Fruit fly (Drosophila melanogaster) whole organism, embryonic: ENCODE data around the gene CG2865.

Experiments
- CG10462 ChIP-seq: fragments of 200-800 bp; sonication (Bioruptor generic); optimal IDR thresholded peaks from 2 replicates; lab custom pipeline; 2016; ENCODE audit warnings: missing biosample characterization, missing genetic modification characterization
- CG10565 ChIP-seq: fragments of 200-800 bp; sonication (Bioruptor generic); optimal IDR thresholded peaks from 3 replicates; lab custom pipeline; 2016; ENCODE audit warnings: missing biosample characterization, mild to moderate bottlenecking, missing genetic modification characterization
- CG10979 ChIP-seq: fragments of 200-800 bp; sonication (Bioruptor generic); optimal IDR thresholded peaks from 2 replicates; lab custom pipeline; 2018; ENCODE audit warnings: missing biosample characterization, mild to moderate bottlenecking, missing genetic modification characterization, moderate library complexity
- CG13123 ChIP-seq: fragments of 200-800 bp; sonication (Bioruptor generic); optimal IDR thresholded peaks from 2 replicates; lab custom pipeline; 2016; ENCODE audit warnings: missing biosample characterization, missing genetic modification characterization
- CG14965 ChIP-seq: fragments of 200-800 bp; sonication (Bioruptor generic); optimal IDR thresholded peaks from 2 replicates; lab custom pipeline; 2016; ENCODE audit warnings: missing biosample characterization, missing genetic modification characterization, borderline replicate concordance
- CG15011 ChIP-seq: fragments of 200-800 bp; sonication (Bioruptor generic); optimal IDR thresholded peaks from 3 replicates; lab custom pipeline; 2018; ENCODE audit warnings: missing biosample characterization, mild to moderate bottlenecking, missing genetic modification characterization
- CG15479 ChIP-seq: fragments of 200-800 bp; sonication (Bioruptor generic); optimal IDR thresholded peaks from 3 replicates; lab custom pipeline; 2019; ENCODE audit warnings: missing biosample characterization, mild to moderate bottlenecking, missing genetic modification characterization, moderate library complexity
- CG15514 ChIP-seq: fragments of 200-800 bp; sonication (Bioruptor generic); optimal IDR thresholded peaks from 3 replicates; lab custom pipeline; 2017; ENCODE audit warnings: missing biosample characterization, missing genetic modification characterization, mild to moderate bottlenecking, moderate library complexity, missing genetic modification reagents
- CG17568 ChIP-seq: fragments of 200-800 bp; sonication (Bioruptor generic); optimal IDR thresholded peaks from 2 replicates; lab custom pipeline; 2018; ENCODE audit warnings: missing biosample characterization, mild to moderate bottlenecking, missing genetic modification characterization, moderate library complexity
- CG17829 ChIP-seq: fragments of 200-800 bp; optimal IDR thresholded peaks from 2 replicates; lab custom pipeline; 2019; ENCODE audit warnings: missing biosample characterization, mild to moderate bottlenecking, missing genetic modification characterization, moderate library complexity
- CG1792 ChIP-seq: fragments of 200-800 bp; sonication (Bioruptor generic); optimal IDR thresholded peaks from 2 replicates; lab custom pipeline; 2016; ENCODE audit warnings: missing biosample characterization, missing genetic modification characterization
- CG2129 ChIP-seq: fragments of 200-800 bp; sonication (Bioruptor generic); IDR thresholded peaks from 2 replicates; pipeline ENCODE4 v1.3.6; 2022; ENCODE audit warnings: missing biosample characterization, missing genetic modification characterization; ENCODE audit not compliant: partially characterized antibody
- CG2199 ChIP-seq: fragments of 200-800 bp; sonication (Bioruptor generic); IDR thresholded peaks from 3 replicates; pipeline ENCODE4 v1.3.6; 2022; ENCODE audit warnings: missing biosample characterization, missing genetic modification characterization
- CG33213 ChIP-seq: fragments of 200-800 bp; sonication (Bioruptor generic); optimal IDR thresholded peaks from 3 replicates; lab custom pipeline; 2016; ENCODE audit warnings: missing biosample characterization, missing genetic modification characterization
- CG34422 ChIP-seq: fragments of 200-800 bp; sonication (Bioruptor generic); IDR thresholded peaks from 3 replicates; pipeline ENCODE4 v1.3.6; 2022; ENCODE audit warnings: missing biosample characterization, missing genetic modification characterization
- CG4424 ChIP-seq: fragments of 200-800 bp; sonication (Bioruptor generic); optimal IDR thresholded peaks from 3 replicates; lab custom pipeline; 2016; ENCODE audit warnings: missing biosample characterization, missing genetic modification characterization
- CG5953 ChIP-seq: fragments of 200-800 bp; sonication (Bioruptor generic); IDR thresholded peaks from 2 replicates; pipeline ENCODE4 v1.3.6; 2022; ENCODE audit warnings: missing biosample characterization, missing genetic modification characterization
- CG6254 ChIP-seq: fragments of 200-800 bp; sonication (Bioruptor generic); optimal IDR thresholded peaks from 3 replicates; lab custom pipeline; 2017; ENCODE audit warnings: mild to moderate bottlenecking, missing biosample characterization, missing genetic modification reagents, missing genetic modification characterization
- CG6791 ChIP-seq: fragments of 200-800 bp; sonication (Bioruptor generic); IDR thresholded peaks from 3 replicates; pipeline ENCODE4 v1.3.6; 2022; ENCODE audit warnings: missing biosample characterization, missing genetic modification characterization; ENCODE audit not compliant: partially characterized antibody
- CG8924 ChIP-seq: fragments of 200-800 bp; optimal IDR thresholded peaks from 3 replicates; lab custom pipeline; 2019; ENCODE audit warnings: missing biosample characterization, mild to moderate bottlenecking, missing genetic modification characterization, moderate library complexity
- Camta ChIP-seq: fragments of 200-800 bp; sonication (Bioruptor generic); optimal IDR thresholded peaks from 2 replicates; lab custom pipeline; 2016; ENCODE audit warnings: missing biosample characterization, missing genetic modification characterization
- Fer1 ChIP-seq: fragments of 200-800 bp; sonication (Bioruptor generic); optimal IDR thresholded peaks from 2 replicates; lab custom pipeline; 2017; ENCODE audit warnings: missing biosample characterization, mild to moderate bottlenecking, missing genetic modification characterization
- HLH3B ChIP-seq: fragments of 200-800 bp; sonication (Bioruptor generic); IDR thresholded peaks from 2 replicates; pipeline ENCODE4 v1.3.6; 2022; ENCODE audit warnings: missing biosample characterization, missing genetic modification characterization
- HLHmδ ChIP-seq: fragments of 200-800 bp; sonication (Bioruptor generic); optimal IDR thresholded peaks from 2 replicates; lab custom pipeline; 2018; ENCODE audit warnings: missing biosample characterization, mild to moderate bottlenecking, missing genetic modification characterization, moderate library complexity
- Hsf ChIP-seq: fragments of 200-800 bp; sonication (Bioruptor generic); optimal IDR thresholded peaks from 3 replicates; lab custom pipeline; 2016; ENCODE audit warnings: missing biosample characterization, missing genetic modification characterization
- MTF-1 ChIP-seq: fragments of 200-800 bp; sonication (Bioruptor generic); optimal IDR thresholded peaks from 2 replicates; lab custom pipeline; 2018; ENCODE audit warnings: missing biosample characterization, mild to moderate bottlenecking, missing genetic modification characterization, borderline replicate concordance
- NC2α ChIP-seq: fragments of 200-800 bp; sonication (Bioruptor generic); optimal IDR thresholded peaks from 2 replicates; lab custom pipeline; 2016; ENCODE audit warnings: missing biosample characterization, missing genetic modification characterization
- NC2β ChIP-seq: fragments of 200-800 bp; sonication (Bioruptor generic); optimal IDR thresholded peaks from 2 replicates; lab custom pipeline; 2016; ENCODE audit warnings: missing biosample characterization, missing genetic modification characterization
- Xrp1 ChIP-seq: fragments of 200-800 bp; sonication (Bioruptor generic); IDR thresholded peaks from 2 replicates; pipeline ENCODE4 v1.3.6; 2022; ENCODE audit warnings: missing biosample characterization, missing genetic modification characterization
- cwo ChIP-seq: fragments of 200-800 bp; sonication (Bioruptor generic); optimal IDR thresholded peaks from 3 replicates; lab custom pipeline; 2017; ENCODE audit warnings: missing biosample characterization, missing genetic modification characterization, mild to moderate bottlenecking, moderate library complexity, missing genetic modification reagents
- eyg ChIP-seq: fragments of 200-800 bp; sonication (Bioruptor generic); optimal IDR thresholded peaks from 3 replicates; lab custom pipeline; 2016; ENCODE audit warnings: missing biosample characterization, missing genetic modification characterization
- ftz-f1 ChIP-seq: fragments of 200-800 bp; sonication (Bioruptor generic); optimal IDR thresholded peaks from 2 replicates; lab custom pipeline; 2016; ENCODE audit warnings: missing biosample characterization, missing genetic modification characterization
- grau ChIP-seq: fragments of 200-800 bp; optimal IDR thresholded peaks from 3 replicates; lab custom pipeline; 2019; ENCODE audit warnings: missing biosample characterization, mild to moderate bottlenecking, missing genetic modification characterization, moderate library complexity
- hbn ChIP-seq: fragments of 200-800 bp; sonication (Bioruptor generic); IDR thresholded peaks from 2 replicates; pipeline ENCODE4 v1.3.6; 2022; ENCODE audit warnings: missing biosample characterization, missing genetic modification characterization; ENCODE audit not compliant: partially characterized antibody
- jing ChIP-seq: fragments of 200-800 bp; sonication (Bioruptor generic); optimal IDR thresholded peaks from 2 replicates; lab custom pipeline; 2018; ENCODE audit warnings: missing biosample characterization, mild to moderate bottlenecking, missing genetic modification characterization
- kni ChIP-seq: fragments of 200-800 bp; sonication (Bioruptor generic); optimal IDR thresholded peaks from 3 replicates; lab custom pipeline; 2017; ENCODE audit warnings: mild to moderate bottlenecking, missing biosample characterization, missing genetic modification reagents, missing genetic modification characterization
- lmd ChIP-seq: fragments of 200-800 bp; sonication (Bioruptor generic); IDR thresholded peaks from 2 replicates; pipeline ENCODE4 v1.3.6; 2022; ENCODE audit warnings: missing biosample characterization, missing genetic modification characterization
- odd ChIP-seq: fragments of 200-800 bp; sonication (Bioruptor generic); optimal IDR thresholded peaks from 2 replicates; lab custom pipeline; 2017; ENCODE audit warnings: missing biosample characterization, mild to moderate bottlenecking, missing genetic modification characterization
- p53 ChIP-seq: fragments of 200-800 bp; sonication (Bioruptor generic); optimal IDR thresholded peaks from 2 replicates; lab custom pipeline; 2016; ENCODE audit warnings: missing biosample characterization, missing genetic modification characterization
- pan ChIP-seq, 4 experiments: fragments of >200 bp in 3 of 4; fragments of 200-800 bp in 1 of 4; sonication (Bioruptor generic) in 1 of 4; optimal IDR thresholded peaks in 3 of 4; IDR thresholded peaks in 1 of 4; 2 replicates each; pipeline versions ENCODE4 v1.3.6 to Lab custom; 2017 to 2022; ENCODE audit warnings: missing biosample characterization in 2 of 4, missing genetic modification characterization in 2 of 4, mixed read lengths in 1 of 4
- pho ChIP-seq: fragments of 200-800 bp; sonication (Bioruptor generic); optimal IDR thresholded peaks from 2 replicates; lab custom pipeline; 2016; ENCODE audit warnings: missing biosample characterization, missing genetic modification characterization
- phol ChIP-seq: fragments of 200-800 bp; sonication (Bioruptor generic); optimal IDR thresholded peaks from 3 replicates; lab custom pipeline; 2018; ENCODE audit warnings: missing biosample characterization, mild to moderate bottlenecking, missing genetic modification characterization, moderate library complexity
- scrt ChIP-seq: fragments of 200-800 bp; sonication (Bioruptor generic); optimal IDR thresholded peaks from 2 replicates; lab custom pipeline; 2018; ENCODE audit warnings: missing biosample characterization, mild to moderate bottlenecking, missing genetic modification characterization, moderate library complexity
- tio ChIP-seq: fragments of 200-800 bp; sonication (Bioruptor generic); optimal IDR thresholded peaks from 2 replicates; lab custom pipeline; 2017; ENCODE audit warnings: missing biosample characterization, missing genetic modification characterization, inconsistent platforms
- tna ChIP-seq: fragments of 200-800 bp; sonication (Bioruptor generic); IDR thresholded peaks from 2 replicates; pipeline ENCODE4 v1.3.6; 2022; ENCODE audit warnings: missing biosample characterization, missing genetic modification characterization; ENCODE audit not compliant: partially characterized antibody
- tx ChIP-seq: fragments of 200-800 bp; sonication (Bioruptor generic); optimal IDR thresholded peaks from 2 replicates; lab custom pipeline; 2016; ENCODE audit warnings: missing biosample characterization, missing genetic modification characterization
- vvl ChIP-seq: fragments of 200-800 bp; sonication (Bioruptor generic); IDR thresholded peaks from 2 replicates; pipeline ENCODE4 v1.3.6; 2022; ENCODE audit warnings: missing biosample characterization, missing genetic modification characterization
- zen2 ChIP-seq: fragments of 200-800 bp; sonication (Bioruptor generic); IDR thresholded peaks from 3 replicates; pipeline ENCODE4 v1.3.6; 2022; ENCODE audit warnings: missing biosample characterization, missing genetic modification characterization; ENCODE audit not compliant: partially characterized antibody

CG2865 gene

DNA sequence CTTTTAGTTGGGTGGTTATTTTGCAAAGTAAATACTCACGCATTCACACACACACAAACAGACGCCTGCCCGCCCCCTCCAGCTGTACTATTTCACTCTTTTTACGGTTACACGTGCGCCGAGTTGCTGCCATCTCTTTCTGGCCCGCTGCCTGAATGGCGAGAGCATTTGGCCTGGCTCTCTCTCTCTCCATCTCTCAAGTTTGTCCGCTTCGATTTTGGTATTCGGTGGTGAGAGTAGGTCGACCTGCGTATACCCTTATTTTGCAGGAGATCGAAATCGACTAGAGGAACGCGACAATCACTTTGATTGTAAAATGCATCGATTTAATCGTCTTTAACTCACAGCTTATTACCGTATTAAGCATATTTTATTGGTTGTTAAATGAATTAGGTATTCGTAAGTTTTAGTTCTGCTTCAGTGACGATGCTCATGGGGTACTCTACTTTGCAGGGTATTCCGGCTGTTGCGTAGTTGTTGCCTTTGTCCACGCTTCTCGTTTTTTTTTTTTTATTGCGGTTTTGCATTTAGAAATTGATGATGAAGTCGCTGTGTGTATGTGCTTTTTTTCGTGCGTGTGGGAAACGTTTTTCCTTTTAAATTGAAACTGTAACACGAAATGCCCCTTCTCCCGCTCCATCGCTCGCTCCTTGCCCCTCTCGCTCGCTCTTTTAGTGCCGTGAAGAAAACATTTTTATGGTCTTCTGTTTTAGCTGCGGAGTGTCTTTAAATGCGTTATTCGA is 10.7 kb upstream of the CG2865 start (continued):
- TF ChIP-seq hbn (GFP tag; lab: Robert Waterston, UW) (no peak), ftz-f1 (peak; percentile 73), CG10462 (peak; percentile 73), HLHmδ (GFP tag; lab: Kevin White, UChicago) (no peak), CG33213 (peak; percentile 82), pho (GFP tag; lab: Kevin White, UChicago) (peak; percentile 94), CG17829 (tag; lab: Kevin White, UChicago) (peak; percentile 83), CG15011 (GFP tag; lab: Kevin White, UChicago) (peak; percentile 75), jing (GFP tag; lab: Kevin White, UChicago) (peak; percentile 80), CG13123 (GFP tag; lab: Kevin White, UChicago) (peak; percentile 62), scrt (GFP tag; lab: Kevin White, UChicago) (peak; percentile 91), tio (GFP tag; lab: Kevin White, UChicago) (peak; percentile 72), CG2129 (no peak), vvl (peak; percentile 87), lmd (GFP tag; lab: Robert Waterston, UW) (peak; percentile 90), CG15514 (peak; percentile 77), CG14965 (GFP tag; lab: Kevin White, UChicago) (peak; percentile 60), Fer1 (GFP tag; lab: Kevin White, UChicago) (peak; percentile 93), eyg (GFP tag; lab: Kevin White, UChicago) (peak; percentile 84), Xrp1 (GFP tag; lab: Robert Waterston, UW) (peak; percentile 84), odd (GFP tag; lab: Kevin White, UChicago) (peak; percentile 88), tx (peak; percentile 89), CG6791 (no peak), zen2 (GFP tag; lab: Robert Waterston, UW) (no peak), Camta (GFP tag; lab: Kevin White, UChicago) (peak; percentile 72), tna (GFP tag; lab: Robert Waterston, UW) (no peak), NC2β (GFP tag; lab: Kevin White, UChicago) (peak; percentile 83), NC2α (GFP tag; lab: Kevin White, UChicago) (peak; percentile 86), CG17568 (peak; percentile 79), cwo (GFP tag; lab: Kevin White, UChicago) (peak; percentile 97), CG4424 (GFP tag; lab: Kevin White, UChicago) (peak; percentile 87), CG5953 (GFP tag; lab: Robert Waterston, UW) (peak; percentile 72), CG10565 (GFP tag; lab: Kevin White, UChicago) (peak; percentile 55), MTF-1 (GFP tag; lab: Kevin White, UChicago) (peak; percentile 44), CG15479 (GFP tag; lab: Kevin White, UChicago) (peak; percentile 82), pan (optimal IDR thresholded peaks at IDR 0.05; lab: Kevin White, UChicago) (no peak), pan (GFP tag; optimal IDR thresholded peaks at IDR 0.05 in 1 of 2, IDR thresholded peaks at IDR 0.05 in 1 of 2) (peak in 1 of 2 experiments; percentile 82), Hsf (GFP tag; lab: Kevin White, UChicago) (peak; percentile 91), phol (peak; percentile 87), CG2199 (GFP tag; lab: Robert Waterston, UW) (no peak), HLH3B (GFP tag; lab: Robert Waterston, UW) (peak; percentile 87), p53 (GFP tag; lab: Kevin White, UChicago) (peak; percentile 42), CG1792 (peak; percentile 90), CG34422 (peak; percentile 82), grau (tag; lab: Kevin White, UChicago) (peak; percentile 90), CG10979 (peak; percentile 89), CG6254 (GFP tag; lab: Kevin White, UChicago) (peak; percentile 72), kni (GFP tag; lab: Kevin White, UChicago) (peak; percentile 80), CG8924 (tag; lab: Kevin White, UChicago) (peak; percentile 92)
